Worm (Caenorhabditis elegans) whole organism, young adult: Measurements from ENCODE around the gene T26C5.3.
A peak's percentile ranks its signal among the peaks of the same experiment; 100 is the strongest.

Experiments
- attf-5 ChIP-seq: fragments of 200-800 bp; sonication (Bioruptor generic); optimal IDR thresholded peaks from 2 replicates; lab custom pipeline; 2018; ENCODE audit warnings: mild to moderate bottlenecking, missing genetic modification characterization, missing compliant biosample characterization
- bed-2 ChIP-seq: fragments of 200-800 bp; sonication (Bioruptor generic); IDR thresholded peaks from 2 replicates; pipeline ENCODE4 v1.3.6; 2022; ENCODE audit warnings: missing genetic modification reagents, missing genetic modification characterization, missing compliant biosample characterization
- him-1 ChIP-seq: sonication (generic microtip); optimal IDR thresholded peaks from 2 replicates; lab custom pipeline; 2016; ENCODE audit warnings: missing genotype, missing genetic modification reagents, missing genetic modification characterization, missing compliant biosample characterization
- madf-6 ChIP-seq: fragments of 200-800 bp; sonication (Bioruptor generic); IDR thresholded peaks from 2 replicates; pipeline ENCODE4 v1.3.6; 2022; ENCODE audit warnings: missing genetic modification reagents, missing genetic modification characterization, missing compliant biosample characterization
- unc-62 ChIP-seq: fragments of 150-350 bp; optimal IDR thresholded peaks from 2 replicates; lab custom pipeline; 2014; ENCODE audit warnings: missing biosample characterization, missing genetic modification reagents, missing genetic modification characterization
- ztf-25 ChIP-seq: fragments of 200-800 bp; sonication (Bioruptor generic); IDR thresholded peaks from 2 replicates; pipeline ENCODE4 v1.3.6; 2022; ENCODE audit warnings: missing genetic modification reagents, missing genetic modification characterization, missing compliant biosample characterization
- ztf-3 ChIP-seq: fragments of 200-800 bp; sonication (Bioruptor generic); optimal IDR thresholded peaks from 2 replicates; lab custom pipeline; 2018; ENCODE audit warnings: mild to moderate bottlenecking, missing genetic modification characterization, missing compliant biosample characterization

- no peak for TF ChIP-seq bed-2 (GFP tag; lab: Robert Waterston, UW)
- TF ChIP-seq unc-62 (GFP tag; lab: Kevin White, UChicago) = no peak
- TF ChIP-seq attf-5 (GFP tag; lab: Kevin White, UChicago) = no peak
- TF ChIP-seq him-1 = no peak
- TF ChIP-seq madf-6 (GFP tag; lab: Robert Waterston, UW) = peak; percentile 85
- no peak for TF ChIP-seq ztf-25
- TF ChIP-seq ztf-3 (GFP tag; lab: Kevin White, UChicago) = no peak
Measured at ce11 chrII:9289127-9289526, 52.7 kb downstream of the T26C5.3 start.
